Worm (Caenorhabditis elegans): ENCODE measurements around the gene clec-35.

clec-35 gene

DNA sequence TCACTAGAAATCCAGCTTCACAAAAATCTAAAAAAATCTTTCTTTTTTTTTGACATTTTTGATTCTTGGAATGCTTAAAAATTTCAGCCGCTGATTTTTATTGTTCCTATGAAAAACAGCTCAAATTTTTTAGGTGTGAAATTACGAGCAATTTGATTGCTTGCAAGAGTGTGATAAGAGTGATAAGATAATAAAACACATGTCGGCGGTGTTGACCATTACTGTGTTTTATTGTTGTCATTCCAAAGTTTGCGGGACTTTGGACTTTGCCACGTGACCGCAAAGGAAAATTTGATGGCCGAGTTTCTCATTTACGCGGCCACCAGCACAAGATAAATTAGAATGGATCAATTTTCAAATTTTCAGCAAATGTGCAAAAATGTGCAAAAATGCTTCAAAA lies 37.1 kb downstream of the clec-35 start:
- peak; percentile 45 for TF ChIP-seq gmeb-1 (tag; optimal IDR thresholded peaks at IDR 0.05)
- no peak for TF ChIP-seq R02D3.7 (tag; optimal IDR thresholded peaks at IDR 0.05)
- TF ChIP-seq blmp-1 (tag; optimal IDR thresholded peaks at IDR 0.05; ENCODE audit: insufficient read depth), result no peak
- TF ChIP-seq nhr-23 (tag; optimal IDR thresholded peaks at IDR 0.05), result no peak
- TF ChIP-seq sma-9 (GFP tag; optimal IDR thresholded peaks at IDR 0.05), result peak; percentile 29
- no peak for TF ChIP-seq sma-9 (tag; optimal IDR thresholded peaks at IDR 0.05)
- peak; percentile 42 for TF ChIP-seq fos-1 (tag; optimal IDR thresholded peaks at IDR 0.05)

DNA sequence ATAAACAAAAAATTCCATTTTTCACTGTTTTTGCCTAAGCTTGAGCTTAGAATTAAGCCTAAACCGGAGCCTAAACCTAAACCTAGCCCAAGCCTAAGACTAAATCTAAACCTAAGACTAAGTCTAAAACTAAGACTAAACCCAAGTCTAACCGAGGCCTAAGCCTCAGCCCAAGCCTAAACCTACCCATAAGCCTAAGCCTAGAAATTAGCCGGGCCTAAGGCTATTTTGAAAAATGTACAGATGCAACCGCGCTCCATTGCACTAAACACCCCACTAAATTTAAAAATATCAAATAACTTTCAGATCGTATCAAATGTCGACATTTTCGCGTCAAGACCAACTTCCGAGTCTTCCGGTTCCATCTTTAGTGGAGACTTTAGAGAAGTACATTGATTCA lies 38.6 kb downstream of the clec-35 start, which contains the start of gene T20B3.1:
Gene T20B3.1 (plus strand): TSS at position 301 of the 400 bp plus-strand sequence.
- TF ChIP-seq lsy-2 (tag; optimal IDR thresholded peaks at IDR 0.05) (no peak), zag-1 (tag; optimal IDR thresholded peaks at IDR 0.05) (no peak)

DNA sequence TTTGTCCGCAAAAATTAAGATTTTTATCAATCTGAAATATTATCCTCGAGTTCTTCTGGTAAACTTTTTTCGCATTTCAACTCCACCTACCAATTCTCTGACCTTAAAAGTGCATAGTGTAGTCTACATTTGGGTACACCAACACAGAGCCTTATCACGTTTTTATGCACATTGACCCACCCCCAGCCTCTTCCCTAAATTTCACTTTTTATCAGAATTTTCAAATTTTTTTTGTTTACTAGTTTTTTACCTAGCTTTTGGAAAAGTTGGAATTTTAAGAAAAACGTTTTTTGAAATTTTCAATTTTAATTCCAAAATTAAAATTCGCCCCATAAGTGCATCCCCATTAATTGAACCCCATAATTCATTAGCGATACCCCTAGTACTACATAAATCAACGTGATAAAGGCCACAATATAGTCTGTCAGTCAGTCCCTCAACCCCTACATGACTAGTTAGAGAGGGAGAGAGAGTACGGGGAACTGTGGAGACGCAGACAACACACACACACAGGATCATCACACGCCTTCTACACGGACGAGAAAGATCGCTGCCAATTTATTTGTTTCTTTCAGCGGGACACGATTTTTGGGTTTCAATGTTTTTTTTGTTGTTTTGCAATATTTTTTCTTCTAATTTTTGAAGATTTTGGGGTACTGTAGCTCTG lies 39.2 kb downstream of the clec-35 start:
- TF ChIP-seq elt-3 (tag; optimal IDR thresholded peaks at IDR 0.05), result no peak
- TF ChIP-seq unc-55 (GFP tag; optimal IDR thresholded peaks at IDR 0.05), result peak; percentile 10
- TF ChIP-seq mab-5 (tag; optimal IDR thresholded peaks at IDR 0.05), result peak; percentile 42
- TF ChIP-seq skn-1 (tag; optimal IDR thresholded peaks at IDR 0.05), result no peak
- TF ChIP-seq lin-11 (tag; optimal IDR thresholded peaks at IDR 0.05), result no peak
- no peak for TF ChIP-seq lin-13 (GFP tag; optimal IDR thresholded peaks at IDR 0.05)
- no peak for TF ChIP-seq Y55F3AM.14 (GFP tag; optimal IDR thresholded peaks at IDR 0.05)
- no peak for TF ChIP-seq lin-39 (tag; optimal IDR thresholded peaks at IDR 0.05)
- no peak for TF ChIP-seq unc-39 (tag; optimal IDR thresholded peaks at IDR 0.05)
- TF ChIP-seq nhr-21 (tag; optimal IDR thresholded peaks at IDR 0.05), result peak; percentile 45
- peak; percentile 7 for TF ChIP-seq sma-3 (GFP tag; optimal IDR thresholded peaks at IDR 0.05)
- TF ChIP-seq ztf-4 (tag; optimal IDR thresholded peaks at IDR 0.05), result no peak
- TF ChIP-seq R02D3.7 (tag; optimal IDR thresholded peaks at IDR 0.05), result no peak
- peak; percentile 48 for TF ChIP-seq nhr-25 (tag; optimal IDR thresholded peaks at IDR 0.05)
- no peak for TF ChIP-seq nhr-6 (tag; optimal IDR thresholded peaks at IDR 0.05)
- TF ChIP-seq F13H6.1 (tag; optimal IDR thresholded peaks at IDR 0.05), result no peak
- TF ChIP-seq sem-4 (tag; optimal IDR thresholded peaks at IDR 0.05), result no peak
- no peak for TF ChIP-seq ztf-1 (GFP tag; conservative IDR thresholded peaks at IDR 0.05)
- TF ChIP-seq sma-9 (GFP tag; optimal IDR thresholded peaks at IDR 0.05), result no peak
- no peak for TF ChIP-seq sma-9 (tag; optimal IDR thresholded peaks at IDR 0.05)
- TF ChIP-seq fos-1 (tag; optimal IDR thresholded peaks at IDR 0.05), result no peak

DNA sequence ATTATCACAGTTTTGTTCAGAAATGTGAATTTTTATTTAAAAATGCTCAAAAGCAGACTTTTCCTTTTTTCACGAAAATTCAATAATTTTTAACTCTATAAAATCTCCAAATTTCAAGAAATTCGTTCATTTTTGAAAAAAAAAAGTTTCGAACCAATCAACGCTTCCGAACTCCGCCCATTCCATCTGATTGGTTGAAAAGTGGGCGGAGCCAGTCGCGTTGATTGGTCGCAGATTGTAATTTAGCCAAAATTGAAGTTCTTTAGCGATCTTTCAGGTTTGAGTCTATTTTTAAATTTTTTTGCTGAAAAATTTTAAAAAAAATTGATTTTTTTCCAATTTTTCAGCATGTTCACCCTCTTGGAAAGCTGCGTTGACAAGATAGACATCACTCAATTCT lies 41.5 kb downstream of the clec-35 start:
- TF ChIP-seq mab-5 (tag; optimal IDR thresholded peaks at IDR 0.05), result no peak
- no peak for TF ChIP-seq snpc-4 (tag; optimal IDR thresholded peaks at IDR 0.05)
- TF ChIP-seq C34F6.9 (tag; optimal IDR thresholded peaks at IDR 0.05), result no peak
- no peak for TF ChIP-seq nhr-6 (tag; optimal IDR thresholded peaks at IDR 0.05)
- no peak for TF ChIP-seq ama-1 (optimal IDR thresholded peaks at IDR 0.05)
- no peak for TF ChIP-seq nhr-11 (tag; optimal IDR thresholded peaks at IDR 0.05)

DNA sequence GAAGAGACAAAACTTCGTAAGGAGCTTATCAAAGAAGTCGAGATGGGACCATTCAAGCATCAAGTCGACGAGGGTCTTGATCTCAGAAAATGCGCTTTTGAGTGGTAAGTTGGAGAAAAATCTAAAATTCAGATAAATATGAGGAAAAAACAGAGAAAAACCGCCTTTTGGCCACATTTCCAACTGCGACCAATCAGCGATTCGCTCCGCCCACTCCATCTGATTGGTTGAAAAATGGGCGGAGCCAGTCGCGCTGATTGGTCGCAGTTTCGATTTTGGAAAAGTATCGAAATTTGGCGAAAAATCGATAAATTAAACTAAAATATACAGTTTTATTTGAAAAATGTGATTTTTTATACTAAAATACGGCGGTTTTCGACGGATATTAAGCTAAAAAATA lies 42.0 kb downstream of the clec-35 start:
- TF ChIP-seq nhr-237 (tag; optimal IDR thresholded peaks at IDR 0.05) (no peak), alr-1 (tag; optimal IDR thresholded peaks at IDR 0.05) (no peak), unc-62 (GFP tag; optimal IDR thresholded peaks at IDR 0.05) (no peak), nhr-129 (tag; optimal IDR thresholded peaks at IDR 0.05) (no peak)

DNA sequence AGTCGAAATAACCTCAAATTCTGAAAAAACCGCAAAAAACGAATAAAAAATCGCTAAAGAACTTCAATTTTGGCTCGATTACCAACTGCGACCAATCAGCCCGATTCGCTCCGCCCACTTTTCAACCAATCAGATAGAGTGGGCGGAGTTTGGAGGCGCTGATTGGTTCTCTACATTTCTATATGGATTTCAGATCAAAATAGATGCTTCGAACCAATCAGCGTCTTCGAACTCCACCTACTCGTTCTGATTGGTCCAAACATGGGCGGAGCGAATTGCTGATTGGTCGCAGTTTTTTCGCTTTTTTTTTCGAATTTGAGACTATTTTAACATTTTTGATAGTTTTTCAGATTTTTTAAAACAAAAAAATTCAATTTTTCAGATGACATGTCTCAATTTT lies 45.7 kb downstream of the clec-35 start:
- no peak for TF ChIP-seq nhr-129 (tag; optimal IDR thresholded peaks at IDR 0.05)
- TF ChIP-seq ztf-11 (tag; optimal IDR thresholded peaks at IDR 0.05), result no peak
- no peak for TF ChIP-seq lin-11 (tag; optimal IDR thresholded peaks at IDR 0.05)
- TF ChIP-seq R02D3.7 (tag; optimal IDR thresholded peaks at IDR 0.05), result no peak
- TF ChIP-seq mbf-1 (tag; optimal IDR thresholded peaks at IDR 0.05), result no peak
- no peak for TF ChIP-seq crh-2 (tag; optimal IDR thresholded peaks at IDR 0.05)

All from whole organism, L2 larva.